Fruit fly (Drosophila melanogaster): Measurements from ENCODE around the gene CG2698.

Gene CG2698

dm6 chr3R:8001074-8001669 is at the start of gene CG2698, which contains the start of gene Kmn2 (continued):
- peak; percentile 96 for TF ChIP-seq HmgZ (tag; optimal IDR thresholded peaks at IDR 0.05)
- no peak for TF ChIP-seq zf30C (GFP tag; optimal IDR thresholded peaks at IDR 0.05)
- TF ChIP-seq caup (GFP tag; optimal IDR thresholded peaks at IDR 0.05; ENCODE audit: severe bottlenecking) = peak; percentile 96
- TF ChIP-seq otp (GFP tag; IDR thresholded peaks at IDR 0.05) = peak; percentile 97
- peak; percentile 94 for TF ChIP-seq NfI (GFP tag; optimal IDR thresholded peaks at IDR 0.05)
- TF ChIP-seq gce (GFP tag; IDR thresholded peaks at IDR 0.05) = peak; percentile 94
- peak; percentile 95 for TF ChIP-seq CG8924 (tag; optimal IDR thresholded peaks at IDR 0.05)
- peak; percentile 96 for TF ChIP-seq CG11085 (GFP tag; IDR thresholded peaks at IDR 0.05)
- TF ChIP-seq ac (GFP tag; optimal IDR thresholded peaks at IDR 0.05) = peak; percentile 80
- TF ChIP-seq zfh1 (GFP tag; IDR thresholded peaks at IDR 0.05) = peak; percentile 98
- peak; percentile 94 for TF ChIP-seq CG12942 (GFP tag; optimal IDR thresholded peaks at IDR 0.05)
- TF ChIP-seq Dbx (GFP tag; IDR thresholded peaks at IDR 0.05) = peak; percentile 98
- no peak for TF ChIP-seq gfzf (GFP tag; optimal IDR thresholded peaks at IDR 0.05)
- peak; percentile 79 for TF ChIP-seq jumu (GFP tag; optimal IDR thresholded peaks at IDR 0.05)
- peak; percentile 64 for TF ChIP-seq CHES-1-like (GFP tag; optimal IDR thresholded peaks at IDR 0.05)
- peak; percentile 97 for TF ChIP-seq CG6272 (GFP tag; IDR thresholded peaks at IDR 0.05)
- TF ChIP-seq CG14441 (GFP tag; IDR thresholded peaks at IDR 0.05) = peak; percentile 98
- TF ChIP-seq CG7556 (GFP tag; optimal IDR thresholded peaks at IDR 0.05) = peak; percentile 94
- peak; percentile 94 for TF ChIP-seq HHEX (GFP tag; optimal IDR thresholded peaks at IDR 0.05)
- peak; percentile 18 to 74 for TF ChIP-seq crp (GFP tag; optimal IDR thresholded peaks at IDR 0.05)
- peak; percentile 84 for TF ChIP-seq Nf-YC (tag; optimal IDR thresholded peaks at IDR 0.05)
- peak; percentile 48; the same call in 1 of the 2 replicates for TF ChIP-seq bbx (GFP tag; IDR thresholded peaks at IDR 0.05; ENCODE audit: partially characterized antibody)
- peak; percentile 98 for TF ChIP-seq CG11247 (GFP tag; IDR thresholded peaks at IDR 0.05)
- TF ChIP-seq NC2β (GFP tag; optimal IDR thresholded peaks at IDR 0.05) = peak; percentile 82
- TF ChIP-seq repo (GFP tag; optimal IDR thresholded peaks at IDR 0.05) = peak; percentile 67
- TF ChIP-seq PHDP (tag; optimal IDR thresholded peaks at IDR 0.05) = peak; percentile 94
- peak; percentile 69; the same call in 2 of the 3 replicates for TF ChIP-seq z (GFP tag; IDR thresholded peaks at IDR 0.05)
- TF ChIP-seq mld (GFP tag; IDR thresholded peaks at IDR 0.05; ENCODE audit: partially characterized antibody) = no peak
- peak; percentile 93 for TF ChIP-seq gcm (GFP tag; optimal IDR thresholded peaks at IDR 0.05)
- peak; percentile 73 for TF ChIP-seq tx (GFP tag; optimal IDR thresholded peaks at IDR 0.05)
- TF ChIP-seq CG5180 (GFP tag; optimal IDR thresholded peaks at IDR 0.05) = peak; percentile 78
- TF ChIP-seq MESR4 (GFP tag; optimal IDR thresholded peaks at IDR 0.05) = no peak
- TF ChIP-seq CG3726 (GFP tag; IDR thresholded peaks at IDR 0.05) = peak; percentile 94
- TF ChIP-seq CG18599 (GFP tag; optimal IDR thresholded peaks at IDR 0.05) = peak; percentile 97
- TF ChIP-seq D19A (tag; optimal IDR thresholded peaks at IDR 0.05) = peak; percentile 90
- peak; percentile 98 for TF ChIP-seq CG10366 (GFP tag; IDR thresholded peaks at IDR 0.05)
- TF ChIP-seq CG9609 (GFP tag; optimal IDR thresholded peaks at IDR 0.05) = peak; percentile 55
- TF ChIP-seq bigmax (GFP tag; optimal IDR thresholded peaks at IDR 0.05) = no peak
- peak; percentile 97 for TF ChIP-seq Atf6 (GFP tag; IDR thresholded peaks at IDR 0.05)
- TF ChIP-seq Usf (GFP tag; optimal IDR thresholded peaks at IDR 0.05) = peak; percentile 91
- TF ChIP-seq onecut (GFP tag; IDR thresholded peaks at IDR 0.05) = peak; percentile 87
- TF ChIP-seq CG8388 (GFP tag; optimal IDR thresholded peaks at IDR 0.05) = peak; percentile 94
- TF ChIP-seq CG10431 (GFP tag; optimal IDR thresholded peaks at IDR 0.05) = peak; percentile 89
- peak; percentile 84 for TF ChIP-seq ftz-f1 (GFP tag; optimal IDR thresholded peaks at IDR 0.05)
- peak; percentile 94 for TF ChIP-seq ATbp (GFP tag; optimal IDR thresholded peaks at IDR 0.05)
- peak; percentile 89 for TF ChIP-seq CG13894 (tag; optimal IDR thresholded peaks at IDR 0.05)
- TF ChIP-seq CG12071 (GFP tag; optimal IDR thresholded peaks at IDR 0.05) = peak; percentile 88
- peak; percentile 95 for TF ChIP-seq dimm (GFP tag; IDR thresholded peaks at IDR 0.05)
- TF ChIP-seq CG15514 (GFP tag; optimal IDR thresholded peaks at IDR 0.05) = peak; percentile 90

Measured in whole organism, embryonic.